Worm (Caenorhabditis elegans): Measurements from ENCODE around the gene nas-37.

Gene nas-37

DNA sequence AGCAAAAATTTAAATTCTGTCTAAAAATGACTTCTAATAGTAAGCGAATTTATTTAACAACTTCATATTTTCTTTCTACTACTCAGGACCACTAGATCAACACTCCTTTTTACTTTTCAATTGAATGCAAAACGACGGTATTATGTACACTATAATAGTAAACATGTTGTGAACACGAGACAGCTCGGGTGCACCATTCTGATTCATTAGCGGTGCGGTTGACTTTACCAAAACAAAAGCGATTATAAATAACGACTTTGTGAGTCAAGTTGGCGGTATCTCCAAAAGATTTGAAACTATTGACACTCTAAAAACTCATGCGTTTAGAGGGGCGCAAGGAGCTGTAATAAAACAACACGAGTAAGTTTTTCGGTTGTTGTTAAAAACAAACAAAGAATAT is 8.3 kb downstream of the nas-37 start:
- no peak for TF ChIP-seq xbp-1 (tag; optimal IDR thresholded peaks at IDR 0.05)

ce11 chrX:9938537-9938936 is 10.3 kb downstream of the nas-37 start, which contains the start of the genes C17G1.5 and C17G1.14:
TSS of gene C17G1.5 (plus strand) at chrX:9938802.
TSS of gene C17G1.14 (plus strand) at chrX:9938813.
- TF ChIP-seq ceh-82 (tag; optimal IDR thresholded peaks at IDR 0.05) (no peak), egl-27 (tag; optimal IDR thresholded peaks at IDR 0.05) (no peak), lsy-2 (tag; optimal IDR thresholded peaks at IDR 0.05) (no peak), pax-3 (tag; optimal IDR thresholded peaks at IDR 0.05) (no peak), nhr-237 (tag; optimal IDR thresholded peaks at IDR 0.05) (no peak), efl-3 (GFP tag; optimal IDR thresholded peaks at IDR 0.05) (no peak), mab-9 (GFP tag; IDR thresholded peaks at IDR 0.05) (no peak), ceh-8 (GFP tag; optimal IDR thresholded peaks at IDR 0.05) (no peak), fkh-8 (tag; optimal IDR thresholded peaks at IDR 0.05) (no peak)

DNA sequence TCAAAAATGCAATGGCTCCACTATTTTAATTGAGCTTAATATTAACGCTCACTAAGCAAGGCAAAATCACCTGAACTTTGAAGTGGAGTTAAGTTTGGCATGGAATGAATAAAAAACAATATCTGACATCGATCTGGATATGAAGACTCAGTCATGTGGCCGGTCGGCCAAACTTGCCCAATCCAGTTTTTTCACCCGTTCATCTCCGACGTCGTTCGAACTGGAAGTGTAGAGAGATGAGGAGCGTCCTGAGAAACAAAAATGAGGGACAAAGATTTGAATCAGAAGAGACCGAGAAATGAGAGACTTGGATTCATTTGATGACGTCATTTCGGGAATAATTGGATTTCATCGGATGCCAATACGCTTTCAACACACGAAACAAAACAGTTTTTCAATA is 10.8 kb downstream of the nas-37 start:
- TF ChIP-seq ceh-90 (tag; optimal IDR thresholded peaks at IDR 0.05) (no peak), ztf-4 (tag; optimal IDR thresholded peaks at IDR 0.05) (peak; percentile 5), efl-1 (optimal IDR thresholded peaks at IDR 0.05) (no peak), efl-1 (GFP tag; optimal IDR thresholded peaks at IDR 0.05 in 1 of 2) (peak in 1 of 2 experiments; percentile 23), fkh-10 (GFP tag; optimal IDR thresholded peaks at IDR 0.05) (no peak), nhr-28 (tag; optimal IDR thresholded peaks at IDR 0.05) (no peak), nhr-71 (tag; optimal IDR thresholded peaks at IDR 0.05) (no peak), jun-1 (tag; optimal IDR thresholded peaks at IDR 0.05) (peak; percentile 9), alr-1 (tag; optimal IDR thresholded peaks at IDR 0.05; ENCODE audit: borderline replicate concordance) (no peak), blmp-1 (tag; optimal IDR thresholded peaks at IDR 0.05) (peak; percentile 56), lin-39 (tag; optimal IDR thresholded peaks at IDR 0.05) (no peak), egl-13 (tag; optimal IDR thresholded peaks at IDR 0.05) (no peak)

DNA sequence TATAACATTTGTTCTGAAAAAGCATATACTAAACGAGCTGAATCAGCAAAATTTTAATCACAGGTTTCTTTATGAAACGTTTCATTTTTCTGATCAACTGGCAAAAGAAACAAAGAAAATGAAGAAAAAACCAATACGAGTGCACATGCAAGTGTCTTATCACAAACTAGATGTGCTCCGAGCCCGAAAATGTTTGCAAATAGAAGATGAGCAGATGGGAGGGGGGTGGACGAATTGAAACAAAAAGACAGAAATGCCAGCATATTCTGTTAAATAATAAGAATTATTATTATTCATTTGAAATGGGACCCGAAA is 14.9 kb downstream of the nas-37 start:
- TF ChIP-seq efl-1 (optimal IDR thresholded peaks at IDR 0.05) (no peak), efl-1 (GFP tag; optimal IDR thresholded peaks at IDR 0.05 in 1 of 2) (peak in 1 of 2 experiments; percentile 47), elt-2 (tag; optimal IDR thresholded peaks at IDR 0.05) (peak; percentile 31), rnt-1 (tag; optimal IDR thresholded peaks at IDR 0.05) (no peak)

DNA sequence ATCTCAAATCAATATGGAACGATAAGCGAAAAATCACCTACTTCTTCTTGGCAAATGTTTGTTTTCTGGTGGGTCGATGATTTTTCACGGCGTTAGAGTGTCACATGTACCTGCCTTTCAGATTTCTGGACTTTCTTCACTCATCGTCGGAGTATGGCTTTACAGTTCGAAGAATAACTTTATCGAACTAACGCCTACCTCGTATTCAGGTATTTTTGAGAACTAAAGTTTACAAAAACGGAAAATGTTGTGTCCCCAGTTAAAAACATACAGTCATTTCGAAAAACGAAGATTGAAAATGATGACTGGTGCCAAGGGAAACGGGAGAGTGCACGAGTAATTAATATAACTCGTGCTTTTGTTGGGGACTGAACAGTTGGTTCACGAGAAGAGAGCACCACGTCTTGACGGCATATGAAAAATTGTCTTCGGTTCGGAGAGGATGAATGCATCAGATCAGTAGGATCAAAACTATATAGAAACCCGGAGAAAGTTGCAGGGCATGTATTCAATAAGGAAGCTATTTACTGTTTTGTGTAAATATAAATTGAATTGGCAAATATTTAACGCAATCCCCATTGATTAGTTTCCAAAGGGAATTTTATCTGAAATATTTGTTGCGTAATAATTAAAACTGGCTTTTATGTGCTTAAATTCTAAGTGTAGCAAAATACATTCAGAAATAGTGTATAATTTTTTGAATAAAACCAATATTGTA is 15.4 kb downstream of the nas-37 start:
- TF ChIP-seq nhr-19 (GFP tag; conservative IDR thresholded peaks at IDR 0.05) (no peak), nhr-90 (tag; optimal IDR thresholded peaks at IDR 0.05; ENCODE audit: poor library complexity) (no peak), nhr-237 (tag; optimal IDR thresholded peaks at IDR 0.05) (no peak), ztf-11 (tag; optimal IDR thresholded peaks at IDR 0.05) (no peak), nhr-71 (tag; optimal IDR thresholded peaks at IDR 0.05) (peak; percentile 36), lir-3 (tag; optimal IDR thresholded peaks at IDR 0.05; ENCODE audit: poor library complexity) (no peak), jun-1 (tag; optimal IDR thresholded peaks at IDR 0.05) (no peak), rnt-1 (tag; optimal IDR thresholded peaks at IDR 0.05) (peak; percentile 28), lin-14 (GFP tag; optimal IDR thresholded peaks at IDR 0.05) (peak; percentile 41), lin-39 (tag; optimal IDR thresholded peaks at IDR 0.05) (no peak), unc-130 (tag; optimal IDR thresholded peaks at IDR 0.05) (peak; percentile 9), blmp-1 (tag; optimal IDR thresholded peaks at IDR 0.05) (no peak), sup-37 (GFP tag; optimal IDR thresholded peaks at IDR 0.05) (no peak), grh-1 (GFP tag; IDR thresholded peaks at IDR 0.05) (no peak), swsn-7 (tag; optimal IDR thresholded peaks at IDR 0.05) (no peak), ama-1 (optimal IDR thresholded peaks at IDR 0.05) (no peak), F16B12.6 (tag; optimal IDR thresholded peaks at IDR 0.05) (no peak), nhr-85 (tag) (no peak), ceh-88 (GFP tag; IDR thresholded peaks at IDR 0.05) (no peak), zip-4 (GFP tag; optimal IDR thresholded peaks at IDR 0.05) (no peak), unc-86 (tag; optimal IDR thresholded peaks at IDR 0.05) (no peak), fos-1 (tag; optimal IDR thresholded peaks at IDR 0.05) (no peak), unc-30 (tag; optimal IDR thresholded peaks at IDR 0.05) (no peak), fkh-8 (tag; optimal IDR thresholded peaks at IDR 0.05) (no peak), efl-1 (optimal IDR thresholded peaks at IDR 0.05) (no peak), efl-1 (GFP tag; optimal IDR thresholded peaks at IDR 0.05 in 1 of 2) (peak in 1 of 2 experiments; percentile 61), unc-98 (GFP tag; IDR thresholded peaks at IDR 0.05) (no peak), mef-2 (tag; optimal IDR thresholded peaks at IDR 0.05) (no peak), nhr-47 (tag; optimal IDR thresholded peaks at IDR 0.05) (no peak)
